Fruit fly (Drosophila melanogaster) whole organism, embryonic: ENCODE results near the gene opa.

Experiments
- ATbp ChIP-seq: fragments of 200-800 bp; sonication (Bioruptor generic); optimal IDR thresholded peaks from 2 replicates; lab custom pipeline; 2017; ENCODE audit warnings: missing biosample characterization, mild to moderate bottlenecking, missing genetic modification characterization, missing genetic modification reagents
- CG10267 ChIP-seq: fragments of 200-800 bp; sonication (Bioruptor generic); optimal IDR thresholded peaks from 2 replicates; lab custom pipeline; 2018; ENCODE audit warnings: missing biosample characterization, mild to moderate bottlenecking, missing genetic modification characterization, moderate library complexity
- CG11093 ChIP-seq: fragments of 200-800 bp; sonication (Bioruptor generic); IDR thresholded peaks from 3 replicates; pipeline ENCODE4 v1.3.6; 2022; ENCODE audit warnings: missing biosample characterization, missing genetic modification characterization
- CG11695 ChIP-seq: fragments of 200-800 bp; sonication (Bioruptor generic); IDR thresholded peaks from 3 replicates; pipeline ENCODE4 v1.3.6; 2022; ENCODE audit warnings: missing biosample characterization, missing genetic modification characterization
- CG12769 ChIP-seq: fragments of 200-800 bp; sonication (Bioruptor generic); optimal IDR thresholded peaks from 2 replicates; lab custom pipeline; 2019; ENCODE audit warnings: missing biosample characterization, mild to moderate bottlenecking, missing genetic modification characterization, moderate library complexity
- CG13287 ChIP-seq: fragments of 200-800 bp; sonication (Bioruptor generic); IDR thresholded peaks from 2 replicates; pipeline ENCODE4 v1.3.6; 2022; ENCODE audit warnings: missing biosample characterization, missing genetic modification characterization; ENCODE audit not compliant: partially characterized antibody
- CG13296 ChIP-seq: fragments of 200-800 bp; sonication (Bioruptor generic); optimal IDR thresholded peaks from 3 replicates; lab custom pipeline; 2018; ENCODE audit warnings: missing biosample characterization, mild to moderate bottlenecking, missing genetic modification characterization
- CG14710 ChIP-seq: fragments of 200-800 bp; sonication (Bioruptor generic); optimal IDR thresholded peaks from 3 replicates; lab custom pipeline; 2019; ENCODE audit warnings: missing biosample characterization, mild to moderate bottlenecking, missing genetic modification characterization, moderate library complexity
- CG14965 ChIP-seq: fragments of 200-800 bp; sonication (Bioruptor generic); optimal IDR thresholded peaks from 2 replicates; lab custom pipeline; 2016; ENCODE audit warnings: missing biosample characterization, missing genetic modification characterization, borderline replicate concordance
- CG18599 ChIP-seq: fragments of 200-800 bp; sonication (Bioruptor generic); optimal IDR thresholded peaks from 3 replicates; lab custom pipeline; 2017; ENCODE audit warnings: missing biosample characterization, missing genetic modification characterization, mild to moderate bottlenecking, moderate library complexity, missing genetic modification reagents
- CG2875 ChIP-seq: fragments of 200-800 bp; sonication (Bioruptor generic); optimal IDR thresholded peaks from 2 replicates; lab custom pipeline; 2017; ENCODE audit warnings: missing biosample characterization, mild to moderate bottlenecking, missing genetic modification characterization, missing genetic modification reagents
- CG2889 ChIP-seq: fragments of 200-800 bp; sonication (Bioruptor generic); IDR thresholded peaks from 3 replicates; pipeline ENCODE4 v1.3.6; 2022; ENCODE audit warnings: missing biosample characterization, missing genetic modification characterization
- CG32767 ChIP-seq: fragments of 200-800 bp; sonication (Bioruptor generic); IDR thresholded peaks from 2 replicates; pipeline ENCODE4 v1.3.6; 2022; ENCODE audit warnings: missing biosample characterization, missing genetic modification characterization
- CG33213 ChIP-seq: fragments of 200-800 bp; sonication (Bioruptor generic); optimal IDR thresholded peaks from 3 replicates; lab custom pipeline; 2016; ENCODE audit warnings: missing biosample characterization, missing genetic modification characterization
- CG33557 ChIP-seq: fragments of 200-800 bp; sonication (Bioruptor generic); optimal IDR thresholded peaks from 2 replicates; lab custom pipeline; 2019; ENCODE audit warnings: missing biosample characterization, mild to moderate bottlenecking, missing genetic modification characterization, moderate library complexity
- CG4424 ChIP-seq: fragments of 200-800 bp; sonication (Bioruptor generic); optimal IDR thresholded peaks from 3 replicates; lab custom pipeline; 2016; ENCODE audit warnings: missing biosample characterization, missing genetic modification characterization
- CG5180 ChIP-seq: fragments of 200-800 bp; sonication (Bioruptor generic); optimal IDR thresholded peaks from 3 replicates; lab custom pipeline; 2017; ENCODE audit warnings: missing biosample characterization, missing genetic modification characterization, mild to moderate bottlenecking, moderate library complexity, missing genetic modification reagents
- CG6854 ChIP-seq: fragments of 200-800 bp; sonication (Bioruptor generic); optimal IDR thresholded peaks from 3 replicates; lab custom pipeline; 2017; ENCODE audit warnings: missing biosample characterization, mild to moderate bottlenecking, missing genetic modification characterization
- CG7271 ChIP-seq: fragments of 200-800 bp; sonication (Bioruptor generic); optimal IDR thresholded peaks from 2 replicates; lab custom pipeline; 2018; ENCODE audit warnings: missing biosample characterization, mild to moderate bottlenecking, missing genetic modification characterization, moderate library complexity
- CG7556 ChIP-seq: fragments of 200-800 bp; sonication (Bioruptor generic); optimal IDR thresholded peaks from 2 replicates; lab custom pipeline; 2017; ENCODE audit warnings: missing biosample characterization, mild to moderate bottlenecking, missing genetic modification characterization
- CG7745 ChIP-seq: fragments of 200-800 bp; sonication (Bioruptor generic); optimal IDR thresholded peaks from 2 replicates; lab custom pipeline; 2018; ENCODE audit warnings: missing biosample characterization, mild to moderate bottlenecking, missing genetic modification characterization, moderate library complexity
- CG8089 ChIP-seq: fragments of 200-800 bp; sonication (Bioruptor generic); optimal IDR thresholded peaks from 3 replicates; lab custom pipeline; 2016; ENCODE audit warnings: missing biosample characterization, missing genetic modification characterization
- CG8388 ChIP-seq: fragments of 200-800 bp; sonication (Bioruptor generic); optimal IDR thresholded peaks from 2 replicates; lab custom pipeline; 2019; ENCODE audit warnings: missing biosample characterization, mild to moderate bottlenecking, missing genetic modification characterization, moderate library complexity
- CG8765 ChIP-seq: fragments of 200-800 bp; sonication (Bioruptor generic); IDR thresholded peaks from 2 replicates; pipeline ENCODE4 v1.3.6; 2022; ENCODE audit warnings: missing biosample characterization, missing genetic modification characterization
- CG9727 ChIP-seq: fragments of 200-800 bp; sonication (Bioruptor generic); optimal IDR thresholded peaks from 3 replicates; lab custom pipeline; 2017; ENCODE audit warnings: missing biosample characterization, mild to moderate bottlenecking, missing genetic modification characterization
- CG9932 ChIP-seq: fragments of 200-800 bp; sonication (Bioruptor generic); IDR thresholded peaks from 2 replicates; pipeline ENCODE4 v1.3.6; 2022; ENCODE audit warnings: missing biosample characterization, missing genetic modification characterization
- HmgZ ChIP-seq: fragments of 200-800 bp; sonication (Bioruptor generic); optimal IDR thresholded peaks from 2 replicates; lab custom pipeline; 2018; ENCODE audit warnings: missing biosample characterization, mild to moderate bottlenecking, missing genetic modification characterization
- Lhr ChIP-seq: fragments of 200-800 bp; sonication (Bioruptor generic); optimal IDR thresholded peaks from 3 replicates; lab custom pipeline; 2017; ENCODE audit warnings: mild to moderate bottlenecking, missing biosample characterization, missing genetic modification reagents, missing genetic modification characterization
- Lpt ChIP-seq: fragments of >200 bp; optimal IDR thresholded peaks from 2 replicates; lab custom pipeline; 2018; ENCODE audit warnings: missing biosample characterization, missing genetic modification characterization
- Med ChIP-seq: fragments of 200-800 bp; sonication (Bioruptor generic); peaks from one replicate; lab custom pipeline; 2016; ENCODE audit warnings: missing biosample characterization, missing genetic modification characterization, mild to moderate bottlenecking, inconsistent platforms, moderate library complexity
- Ptx1 ChIP-seq: fragments of 200-800 bp; sonication (Bioruptor generic); IDR thresholded peaks from 2 replicates; pipeline ENCODE4 v1.3.6; 2022; ENCODE audit warnings: missing biosample characterization, missing genetic modification characterization
- ase ChIP-seq: fragments of 200-800 bp; sonication (Bioruptor generic); IDR thresholded peaks from 3 replicates; pipeline ENCODE4 v1.3.6; 2022; ENCODE audit warnings: missing biosample characterization, missing genetic modification characterization
- bowl ChIP-seq: fragments of 200-800 bp; sonication (Bioruptor generic); IDR thresholded peaks from 2 replicates; pipeline ENCODE4 v1.3.6; 2022; ENCODE audit warnings: missing biosample characterization, missing genetic modification characterization
- cad ChIP-seq: fragments of >200 bp; optimal IDR thresholded peaks from 2 replicates; lab custom pipeline; 2017; ENCODE audit warnings: missing biosample characterization, missing genetic modification characterization
- chif ChIP-seq, 2 experiments: fragments of 200-800 bp; sonication (Bioruptor generic); optimal IDR thresholded peaks; 3 replicates each; lab custom pipeline; 2016; ENCODE audit warnings: missing biosample characterization in 2 of 2, missing genetic modification characterization in 2 of 2
- esg ChIP-seq: fragments of 200-800 bp; sonication (Bioruptor generic); conservative IDR thresholded peaks from 2 replicates; pipeline ENCODE4 v1.3.6; 2022; ENCODE audit warnings: missing biosample characterization, missing genetic modification characterization
- fd3F ChIP-seq: fragments of 200-800 bp; sonication (Bioruptor generic); optimal IDR thresholded peaks from 2 replicates; lab custom pipeline; 2018; ENCODE audit warnings: missing biosample characterization, mild to moderate bottlenecking, missing genetic modification characterization, moderate library complexity
- fd64A ChIP-seq: fragments of 200-800 bp; sonication (Bioruptor generic); optimal IDR thresholded peaks from 3 replicates; lab custom pipeline; 2018; ENCODE audit warnings: missing biosample characterization, mild to moderate bottlenecking, missing genetic modification characterization
- hbn ChIP-seq: fragments of 200-800 bp; sonication (Bioruptor generic); IDR thresholded peaks from 2 replicates; pipeline ENCODE4 v1.3.6; 2022; ENCODE audit warnings: missing biosample characterization, missing genetic modification characterization; ENCODE audit not compliant: partially characterized antibody
- hkb ChIP-seq, 2 experiments: fragments of 200-800 bp in 1 of 2; fragments of >200 bp in 1 of 2; sonication (Bioruptor generic) in 1 of 2; IDR thresholded peaks in 1 of 2; optimal IDR thresholded peaks in 1 of 2; 2 replicates each; pipeline versions ENCODE4 v1.3.6 to Lab custom; 2017 to 2022; ENCODE audit warnings: missing biosample characterization in 1 of 2, missing genetic modification characterization in 1 of 2
- lilli ChIP-seq: fragments of 200-800 bp; sonication (Bioruptor generic); optimal IDR thresholded peaks from 3 replicates; lab custom pipeline; 2016; ENCODE audit warnings: missing biosample characterization, missing genetic modification characterization
- lmd ChIP-seq: fragments of 200-800 bp; sonication (Bioruptor generic); IDR thresholded peaks from 2 replicates; pipeline ENCODE4 v1.3.6; 2022; ENCODE audit warnings: missing biosample characterization, missing genetic modification characterization
- p53 ChIP-seq: fragments of 200-800 bp; sonication (Bioruptor generic); optimal IDR thresholded peaks from 2 replicates; lab custom pipeline; 2016; ENCODE audit warnings: missing biosample characterization, missing genetic modification characterization
- peb ChIP-seq: fragments of 200-800 bp; sonication (Bioruptor generic); IDR thresholded peaks from 2 replicates; pipeline ENCODE4 v1.3.6; 2022; ENCODE audit warnings: missing biosample characterization, missing genetic modification characterization
- pum ChIP-seq: fragments of 200-800 bp; sonication (Bioruptor generic); optimal IDR thresholded peaks from 2 replicates; lab custom pipeline; 2016; ENCODE audit warnings: missing biosample characterization, missing genetic modification characterization
- sd ChIP-seq: fragments of 200-800 bp; sonication (Bioruptor generic); optimal IDR thresholded peaks from 3 replicates; lab custom pipeline; 2018; ENCODE audit warnings: missing biosample characterization, mild to moderate bottlenecking, missing genetic modification characterization, moderate library complexity
- shn ChIP-seq: fragments of 200-800 bp; sonication (Bioruptor generic); optimal IDR thresholded peaks from 3 replicates; lab custom pipeline; 2016; ENCODE audit warnings: missing biosample characterization, missing genetic modification characterization
- sisA ChIP-seq: fragments of 200-800 bp; sonication (Bioruptor generic); IDR thresholded peaks from 2 replicates; pipeline ENCODE4 v1.3.6; 2022; ENCODE audit warnings: missing biosample characterization, missing genetic modification characterization
- tx ChIP-seq: fragments of 200-800 bp; sonication (Bioruptor generic); optimal IDR thresholded peaks from 2 replicates; lab custom pipeline; 2016; ENCODE audit warnings: missing biosample characterization, missing genetic modification characterization
- zf30C ChIP-seq: fragments of 200-800 bp; sonication (Bioruptor generic); optimal IDR thresholded peaks from 3 replicates; lab custom pipeline; 2018; ENCODE audit warnings: missing biosample characterization, mild to moderate bottlenecking, missing genetic modification characterization

opa gene

DNA sequence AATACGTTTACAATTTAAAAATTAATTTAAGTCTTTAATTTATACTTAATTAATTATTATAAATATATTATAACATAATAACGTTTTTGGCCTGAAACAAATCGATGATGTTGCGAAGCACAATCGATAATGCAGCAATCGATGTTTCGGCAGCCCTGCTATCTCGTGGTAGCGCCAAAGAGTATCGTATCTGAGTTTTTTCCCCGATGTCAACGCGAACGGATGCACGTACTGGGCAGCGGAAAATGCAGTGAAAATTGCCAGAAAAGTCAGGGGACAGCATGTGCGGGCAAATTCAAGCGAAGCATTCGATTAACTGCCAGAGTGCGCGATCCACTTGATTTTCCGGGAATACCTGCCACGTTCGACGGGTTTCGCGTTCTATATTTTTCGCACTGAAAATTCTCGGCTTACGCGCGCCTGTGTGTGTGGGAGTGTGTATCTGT is 57.8 kb downstream of the opa start, which contains the start of gene Cdep (continued):
- TF ChIP-seq CG32767 (GFP tag; lab: Robert Waterston, UW): peak; percentile 42; the same call in 1 of the 2 replicates
- peak; percentile 88 for TF ChIP-seq hbn (GFP tag; lab: Robert Waterston, UW)
- no peak for TF ChIP-seq pum (GFP tag; lab: Kevin White, UChicago)
- TF ChIP-seq lilli (GFP tag; lab: Kevin White, UChicago): peak; percentile 20
- no peak for TF ChIP-seq hkb (optimal IDR thresholded peaks at IDR 0.05; lab: Kevin White, UChicago)
- TF ChIP-seq hkb (GFP tag; IDR thresholded peaks at IDR 0.05; lab: Robert Waterston, UW): no peak
- TF ChIP-seq CG12769 (tag; lab: Kevin White, UChicago): peak; percentile 40
- TF ChIP-seq CG13287 (GFP tag; lab: Robert Waterston, UW): peak; percentile 95
- TF ChIP-seq Med: peak; percentile 88
- TF ChIP-seq lmd (GFP tag; lab: Robert Waterston, UW): no peak
- no peak for TF ChIP-seq fd64A (GFP tag; lab: Kevin White, UChicago)
- peak; percentile 34 for TF ChIP-seq CG8388 (GFP tag; lab: Kevin White, UChicago)
- peak; percentile 39 for TF ChIP-seq CG9727
- peak; percentile 8 for TF ChIP-seq ATbp (GFP tag; lab: Kevin White, UChicago)
- TF ChIP-seq CG14965 (GFP tag; lab: Kevin White, UChicago): no peak
- TF ChIP-seq cad: no peak
- no peak for TF ChIP-seq CG11695 (GFP tag; lab: Robert Waterston, UW)
- TF ChIP-seq CG13296 (GFP tag; lab: Kevin White, UChicago): peak; percentile 63
- no peak for TF ChIP-seq sd (tag; lab: Kevin White, UChicago)
- TF ChIP-seq p53 (GFP tag; lab: Kevin White, UChicago): no peak
- no peak for TF ChIP-seq CG11093 (GFP tag; lab: Robert Waterston, UW)
- peak; percentile 4 for TF ChIP-seq zf30C
- TF ChIP-seq CG8089 (GFP tag; lab: Kevin White, UChicago): no peak
- peak; percentile 65 for TF ChIP-seq CG9932 (GFP tag; lab: Robert Waterston, UW)
- no peak for TF ChIP-seq CG2875 (GFP tag; lab: Kevin White, UChicago)
- no peak for TF ChIP-seq Lpt (GFP tag; lab: Kevin White, UChicago)
- TF ChIP-seq fd3F (GFP tag; lab: Kevin White, UChicago): peak; percentile 9
- TF ChIP-seq CG7745 (tag; lab: Kevin White, UChicago): no peak
- TF ChIP-seq CG5180: no peak
- TF ChIP-seq CG7271 (tag; lab: Kevin White, UChicago): no peak
- TF ChIP-seq shn (GFP tag; lab: Kevin White, UChicago): no peak
- no peak for TF ChIP-seq CG33557 (GFP tag; lab: Kevin White, UChicago)
- no peak for TF ChIP-seq peb (GFP tag; lab: Robert Waterston, UW)
- TF ChIP-seq Ptx1: 0 out of 2 replicates have a peak, but pooled peaks have one; percentile 30
- TF ChIP-seq HmgZ (tag; lab: Kevin White, UChicago): peak; percentile 58
- TF ChIP-seq CG4424 (GFP tag; lab: Kevin White, UChicago): peak; percentile 33
- TF ChIP-seq Lhr (GFP tag; lab: Kevin White, UChicago): peak; percentile 14
- no peak for TF ChIP-seq CG7556 (GFP tag; lab: Kevin White, UChicago)
- TF ChIP-seq CG6854 (GFP tag; lab: Kevin White, UChicago): no peak
- TF ChIP-seq CG14710: peak; percentile 65
- no peak for TF ChIP-seq CG2889 (GFP tag; lab: Robert Waterston, UW)
- peak; percentile 69 for TF ChIP-seq CG10267 (tag; lab: Kevin White, UChicago)
- TF ChIP-seq bowl: no peak
- TF ChIP-seq sisA (GFP tag; lab: Robert Waterston, UW): no peak
- TF ChIP-seq esg (GFP tag; lab: Robert Waterston, UW): no peak
- no peak for TF ChIP-seq CG8765 (GFP tag; lab: Robert Waterston, UW)
- no peak for TF ChIP-seq CG33213 (GFP tag; lab: Kevin White, UChicago)
- TF ChIP-seq CG18599 (GFP tag; lab: Kevin White, UChicago): no peak
- no peak for TF ChIP-seq tx (GFP tag; lab: Kevin White, UChicago)
- no peak for TF ChIP-seq chif (GFP tag; optimal IDR thresholded peaks at IDR 0.05; lab: Kevin White, UChicago)
- TF ChIP-seq ase (GFP tag; lab: Robert Waterston, UW): no peak
